Worm (Caenorhabditis elegans) whole organism, L4 larva: Measurements from ENCODE around the gene C14B9.8.
A peak's percentile ranks its signal among the peaks of the same experiment; 100 is the strongest.

ENCODE experiments used
- Y5F2A.4 ChIP-seq: fragments of 200-800 bp; sonication (Bioruptor generic); optimal IDR thresholded peaks from 2 replicates; lab custom pipeline; 2018; ENCODE audit warnings: mild to moderate bottlenecking, missing genetic modification characterization, missing compliant biosample characterization
- ama-1 ChIP-seq: fragments of 150-350 bp; optimal IDR thresholded peaks from 2 replicates; lab custom pipeline; 2014; ENCODE audit warnings: inconsistent platforms, mixed read lengths
- ceh-44 ChIP-seq: fragments of 200-800 bp; sonication (Bioruptor generic); IDR thresholded peaks from 2 replicates; pipeline ENCODE4 v1.3.6; 2022; ENCODE audit warnings: missing genetic modification reagents, missing genetic modification characterization, missing compliant biosample characterization
- hlh-30 ChIP-seq: sonication (generic microtip); optimal IDR thresholded peaks from 2 replicates; lab custom pipeline; 2017; ENCODE audit warnings: antibody characterized with exemption, mild to moderate bottlenecking, missing genetic modification characterization, missing compliant biosample characterization; ENCODE audit not compliant: insufficient read depth
- mxl-3 ChIP-seq: fragments of 200-800 bp; sonication (Bioruptor generic); optimal IDR thresholded peaks from 2 replicates; lab custom pipeline; 2018; ENCODE audit warnings: mild to moderate bottlenecking, missing genetic modification characterization, missing compliant biosample characterization
- nhr-6 ChIP-seq: fragments of 150-350 bp; optimal IDR thresholded peaks from 2 replicates; lab custom pipeline; 2014; ENCODE audit warnings: missing biosample characterization, missing genetic modification characterization
- set-16 ChIP-seq: fragments of 200-800 bp; sonication (Bioruptor generic); IDR thresholded peaks from 2 replicates; pipeline ENCODE4 v1.3.6; 2022; ENCODE audit warnings: missing genetic modification reagents, missing genetic modification characterization, missing compliant biosample characterization
- spr-3 ChIP-seq: fragments of 200-800 bp; sonication (Bioruptor generic); optimal IDR thresholded peaks from 2 replicates; lab custom pipeline; 2018; ENCODE audit warnings: mild to moderate bottlenecking, missing genetic modification characterization, missing compliant biosample characterization
- zip-11 ChIP-seq: fragments of 200-800 bp; sonication (Bioruptor generic); IDR thresholded peaks from 2 replicates; pipeline ENCODE4 v1.3.6; 2022; ENCODE audit warnings: missing genetic modification characterization, missing compliant biosample characterization

ce11 chrIII:8163788-8164423 lies 19.5 kb upstream of the C14B9.8 start, which contains the start of gene prp-8:
- TF ChIP-seq Y5F2A.4 (GFP tag; lab: Kevin White, UChicago): no peak
- no peak for TF ChIP-seq spr-3 (GFP tag; lab: Kevin White, UChicago)
- TF ChIP-seq mxl-3 (GFP tag; lab: Kevin White, UChicago): peak; percentile 67
- TF ChIP-seq zip-11: no peak
- TF ChIP-seq set-16 (GFP tag; lab: Robert Waterston, UW): no peak
- TF ChIP-seq hlh-30: peak; percentile 91
- TF ChIP-seq ceh-44 (GFP tag; lab: Robert Waterston, UW): no peak
- TF ChIP-seq ama-1: peak; percentile 78
- peak; percentile 89 for TF ChIP-seq nhr-6 (tag; lab: Kevin White, UChicago)
